Fruit fly (Drosophila melanogaster) whole organism, embryonic: ENCODE measurements around the gene CG32772.

Experiments
- CG1024 ChIP-seq: fragments of 200-800 bp; sonication (Bioruptor generic); IDR thresholded peaks from 2 replicates; pipeline ENCODE4 v1.3.6; 2022; ENCODE audit warnings: missing biosample characterization, missing genetic modification characterization
- CG10462 ChIP-seq: fragments of 200-800 bp; sonication (Bioruptor generic); optimal IDR thresholded peaks from 2 replicates; lab custom pipeline; 2016; ENCODE audit warnings: missing biosample characterization, missing genetic modification characterization
- CG11456 ChIP-seq: fragments of 200-800 bp; sonication (Bioruptor generic); IDR thresholded peaks from 3 replicates; pipeline ENCODE4 v1.3.6; 2022; ENCODE audit warnings: missing biosample characterization, missing genetic modification characterization
- CG13296 ChIP-seq: fragments of 200-800 bp; sonication (Bioruptor generic); optimal IDR thresholded peaks from 3 replicates; lab custom pipeline; 2018; ENCODE audit warnings: missing biosample characterization, mild to moderate bottlenecking, missing genetic modification characterization
- CG13624 ChIP-seq: fragments of 200-800 bp; sonication (Bioruptor generic); optimal IDR thresholded peaks from 2 replicates; lab custom pipeline; 2016; ENCODE audit warnings: missing biosample characterization, missing genetic modification characterization
- CG17612 ChIP-seq: fragments of 200-800 bp; sonication (Bioruptor generic); IDR thresholded peaks from 2 replicates; pipeline ENCODE4 v1.3.6; 2022; ENCODE audit warnings: missing biosample characterization, missing genetic modification characterization
- CG17829 ChIP-seq: fragments of 200-800 bp; optimal IDR thresholded peaks from 2 replicates; lab custom pipeline; 2019; ENCODE audit warnings: missing biosample characterization, mild to moderate bottlenecking, missing genetic modification characterization, moderate library complexity
- CG2202 ChIP-seq: fragments of 200-800 bp; sonication (Bioruptor generic); optimal IDR thresholded peaks from 2 replicates; lab custom pipeline; 2018; ENCODE audit warnings: missing biosample characterization, mild to moderate bottlenecking, missing genetic modification characterization
- CG2712 ChIP-seq: fragments of 200-800 bp; optimal IDR thresholded peaks from 3 replicates; lab custom pipeline; 2019; ENCODE audit warnings: missing biosample characterization, mild to moderate bottlenecking, missing genetic modification characterization, moderate library complexity
- CG3407 ChIP-seq: fragments of 200-800 bp; sonication (Bioruptor generic); optimal IDR thresholded peaks from 2 replicates; lab custom pipeline; 2018; ENCODE audit warnings: missing biosample characterization, mild to moderate bottlenecking, missing genetic modification characterization
- CG3726 ChIP-seq: fragments of 200-800 bp; sonication (Bioruptor generic); IDR thresholded peaks from 3 replicates; pipeline ENCODE4, ENCODE4 v1.3.6; 2022; ENCODE audit warnings: missing biosample characterization, missing genetic modification characterization
- CG4730 ChIP-seq: fragments of 200-800 bp; sonication (Bioruptor generic); IDR thresholded peaks from 2 replicates; pipeline ENCODE4 v1.3.6; 2022; ENCODE audit warnings: missing biosample characterization, missing genetic modification characterization
- CG5180 ChIP-seq: fragments of 200-800 bp; sonication (Bioruptor generic); optimal IDR thresholded peaks from 3 replicates; lab custom pipeline; 2017; ENCODE audit warnings: missing biosample characterization, missing genetic modification characterization, mild to moderate bottlenecking, moderate library complexity, missing genetic modification reagents
- CG6689 ChIP-seq: fragments of 200-800 bp; sonication (Bioruptor generic); IDR thresholded peaks from 2 replicates; pipeline ENCODE4 v1.3.6; 2022; ENCODE audit warnings: missing biosample characterization, missing genetic modification characterization
- CG6854 ChIP-seq: fragments of 200-800 bp; sonication (Bioruptor generic); optimal IDR thresholded peaks from 3 replicates; lab custom pipeline; 2017; ENCODE audit warnings: missing biosample characterization, mild to moderate bottlenecking, missing genetic modification characterization
- CG7357 ChIP-seq: fragments of 200-800 bp; sonication (Bioruptor generic); IDR thresholded peaks from 3 replicates; pipeline ENCODE4 v1.3.6; 2022; ENCODE audit warnings: missing biosample characterization, missing genetic modification characterization
- CG9797 ChIP-seq: fragments of 200-800 bp; sonication (Bioruptor generic); optimal IDR thresholded peaks from 3 replicates; lab custom pipeline; 2018; ENCODE audit warnings: missing biosample characterization, mild to moderate bottlenecking, missing genetic modification characterization
- CG9876 ChIP-seq: fragments of 200-800 bp; sonication (Bioruptor generic); optimal IDR thresholded peaks from 2 replicates; lab custom pipeline; 2016; ENCODE audit warnings: missing biosample characterization, missing genetic modification characterization
- CTCF ChIP-seq: fragments of 200-800 bp; sonication (Bioruptor generic); optimal IDR thresholded peaks from 2 replicates; lab custom pipeline; 2017; ENCODE audit warnings: missing biosample characterization, mild to moderate bottlenecking, missing genetic modification characterization, moderate library complexity
- D19B ChIP-seq: fragments of 200-800 bp; sonication (Bioruptor generic); optimal IDR thresholded peaks from 2 replicates; lab custom pipeline; 2017; ENCODE audit warnings: missing biosample characterization, mild to moderate bottlenecking, missing genetic modification characterization
- Dref ChIP-seq: fragments of 200-800 bp; sonication (Bioruptor generic); IDR thresholded peaks from 2 replicates; pipeline ENCODE4 v1.3.6; 2022; ENCODE audit warnings: missing biosample characterization, missing genetic modification characterization
- HLH3B ChIP-seq: fragments of 200-800 bp; sonication (Bioruptor generic); IDR thresholded peaks from 2 replicates; pipeline ENCODE4 v1.3.6; 2022; ENCODE audit warnings: missing biosample characterization, missing genetic modification characterization
- HmgD ChIP-seq: fragments of 200-800 bp; sonication (Bioruptor generic); optimal IDR thresholded peaks from 3 replicates; lab custom pipeline; 2016; ENCODE audit warnings: missing biosample characterization, missing genetic modification characterization
- Hmx ChIP-seq: fragments of 200-800 bp; sonication (Bioruptor generic); optimal IDR thresholded peaks from 2 replicates; lab custom pipeline; 2016; ENCODE audit warnings: missing biosample characterization, missing genetic modification characterization
- Hr78 ChIP-seq, 2 experiments: fragments of 200-800 bp in 1 of 2; fragments of >200 bp in 1 of 2; sonication (Bioruptor generic) in 1 of 2; optimal IDR thresholded peaks; 2 replicates each; lab custom pipeline; 2017 to 2019; ENCODE audit warnings: missing biosample characterization in 2 of 2, missing genetic modification characterization in 2 of 2, mild to moderate bottlenecking in 1 of 2, moderate library complexity in 1 of 2
- Jarid2 ChIP-seq: fragments of 200-800 bp; sonication (Bioruptor generic); optimal IDR thresholded peaks from 3 replicates; lab custom pipeline; 2017; ENCODE audit warnings: mild to moderate bottlenecking, missing biosample characterization, missing genetic modification reagents, missing genetic modification characterization
- Kr ChIP-seq: fragments of 200-800 bp; sonication (Bioruptor generic); optimal IDR thresholded peaks from 2 replicates; lab custom pipeline; 2017; ENCODE audit warnings: missing biosample characterization, mild to moderate bottlenecking, missing genetic modification characterization
- Med ChIP-seq: fragments of 200-800 bp; sonication (Bioruptor generic); peaks from one replicate; lab custom pipeline; 2016; ENCODE audit warnings: missing biosample characterization, missing genetic modification characterization, mild to moderate bottlenecking, inconsistent platforms, moderate library complexity
- Nf-YA ChIP-seq: fragments of 200-800 bp; sonication (Bioruptor generic); IDR thresholded peaks from 2 replicates; pipeline ENCODE4 v1.3.6; 2022; ENCODE audit warnings: missing biosample characterization, missing genetic modification characterization
- Ravus ChIP-seq: fragments of 200-800 bp; sonication (Bioruptor generic); IDR thresholded peaks from 2 replicates; pipeline ENCODE4 v1.3.6; 2022; ENCODE audit warnings: missing biosample characterization, missing genetic modification characterization
- Xbp1 ChIP-seq: fragments of 200-800 bp; sonication (Bioruptor generic); optimal IDR thresholded peaks from 3 replicates; lab custom pipeline; 2016; ENCODE audit warnings: missing biosample characterization, mild to moderate bottlenecking, missing genetic modification characterization
- YL-1 ChIP-seq: fragments of 200-800 bp; sonication (Bioruptor generic); optimal IDR thresholded peaks from 3 replicates; lab custom pipeline; 2017; ENCODE audit warnings: missing biosample characterization, mild to moderate bottlenecking, missing genetic modification characterization
- ac ChIP-seq: fragments of 200-800 bp; sonication (Bioruptor generic); optimal IDR thresholded peaks from 3 replicates; lab custom pipeline; 2017; ENCODE audit warnings: missing biosample characterization, mild to moderate bottlenecking, missing genetic modification characterization
- ato ChIP-seq: fragments of 200-800 bp; sonication (Bioruptor generic); IDR thresholded peaks from 2 replicates; pipeline ENCODE4 v1.3.6; 2022; ENCODE audit warnings: missing biosample characterization, missing genetic modification characterization; ENCODE audit not compliant: partially characterized antibody
- cad ChIP-seq: fragments of >200 bp; optimal IDR thresholded peaks from 2 replicates; lab custom pipeline; 2017; ENCODE audit warnings: missing biosample characterization, missing genetic modification characterization
- cg ChIP-seq: fragments of 200-800 bp; sonication (Bioruptor generic); optimal IDR thresholded peaks from 3 replicates; lab custom pipeline; 2019; ENCODE audit warnings: missing biosample characterization, mild to moderate bottlenecking, missing genetic modification characterization, moderate library complexity
- dysf ChIP-seq: fragments of 200-800 bp; sonication (Bioruptor generic); IDR thresholded peaks from 3 replicates; pipeline ENCODE4 v1.3.6; 2022; ENCODE audit warnings: missing biosample characterization, missing genetic modification characterization
- gsb-n ChIP-seq: fragments of 200-800 bp; sonication (Bioruptor generic); optimal IDR thresholded peaks from 3 replicates; lab custom pipeline; 2018; ENCODE audit warnings: missing biosample characterization, mild to moderate bottlenecking, missing genetic modification characterization
- her ChIP-seq: fragments of 200-800 bp; sonication (Bioruptor generic); optimal IDR thresholded peaks from 2 replicates; lab custom pipeline; 2016; ENCODE audit warnings: missing biosample characterization, missing genetic modification characterization
- ken ChIP-seq: fragments of 200-800 bp; sonication (Bioruptor generic); IDR thresholded peaks from 3 replicates; pipeline ENCODE4 v1.3.6; 2022; ENCODE audit warnings: missing biosample characterization, missing genetic modification characterization
- kni ChIP-seq: fragments of 200-800 bp; sonication (Bioruptor generic); optimal IDR thresholded peaks from 3 replicates; lab custom pipeline; 2017; ENCODE audit warnings: mild to moderate bottlenecking, missing biosample characterization, missing genetic modification reagents, missing genetic modification characterization
- maf-S ChIP-seq: fragments of 200-800 bp; sonication (Bioruptor generic); optimal IDR thresholded peaks from 2 replicates; lab custom pipeline; 2016; ENCODE audit warnings: missing biosample characterization, missing genetic modification characterization
- nerfin-1 ChIP-seq: fragments of 200-800 bp; sonication (Bioruptor generic); optimal IDR thresholded peaks from 3 replicates; lab custom pipeline; 2019; ENCODE audit warnings: missing biosample characterization, mild to moderate bottlenecking, missing genetic modification characterization, moderate library complexity
- pnt ChIP-seq: fragments of 200-800 bp; sonication (Bioruptor generic); optimal IDR thresholded peaks from 3 replicates; lab custom pipeline; 2016; ENCODE audit warnings: missing biosample characterization, missing genetic modification characterization
- run ChIP-seq: fragments of 200-800 bp; sonication (Bioruptor generic); optimal IDR thresholded peaks from 3 replicates; lab custom pipeline; 2018; ENCODE audit warnings: missing biosample characterization, mild to moderate bottlenecking, missing genetic modification characterization
- so ChIP-seq: fragments of 200-800 bp; sonication (Bioruptor generic); IDR thresholded peaks from 3 replicates; pipeline ENCODE4 v1.3.6; 2022; ENCODE audit warnings: missing biosample characterization, missing genetic modification characterization
- stwl ChIP-seq: fragments of 200-800 bp; sonication (Bioruptor generic); optimal IDR thresholded peaks from 3 replicates; lab custom pipeline; 2018; ENCODE audit warnings: missing biosample characterization, mild to moderate bottlenecking, missing genetic modification characterization, moderate library complexity
- sug ChIP-seq: fragments of 200-800 bp; optimal IDR thresholded peaks from 2 replicates; lab custom pipeline; 2019; ENCODE audit warnings: missing biosample characterization, mild to moderate bottlenecking, missing genetic modification characterization, moderate library complexity
- tx ChIP-seq: fragments of 200-800 bp; sonication (Bioruptor generic); optimal IDR thresholded peaks from 2 replicates; lab custom pipeline; 2016; ENCODE audit warnings: missing biosample characterization, missing genetic modification characterization
- z ChIP-seq: fragments of 200-800 bp; sonication (Bioruptor generic); IDR thresholded peaks from 3 replicates; pipeline ENCODE4 v1.3.6; 2022; ENCODE audit warnings: missing biosample characterization, missing genetic modification characterization
- zf30C ChIP-seq: fragments of 200-800 bp; sonication (Bioruptor generic); optimal IDR thresholded peaks from 3 replicates; lab custom pipeline; 2018; ENCODE audit warnings: missing biosample characterization, mild to moderate bottlenecking, missing genetic modification characterization
- zfh1 ChIP-seq: fragments of 200-800 bp; sonication (Bioruptor generic); IDR thresholded peaks from 3 replicates; pipeline ENCODE4 v1.3.6; 2022; ENCODE audit warnings: missing biosample characterization, missing genetic modification characterization
- zfh2 ChIP-seq: fragments of 200-800 bp; sonication (Bioruptor generic); optimal IDR thresholded peaks from 2 replicates; lab custom pipeline; 2016; ENCODE audit warnings: missing biosample characterization, missing genetic modification characterization

Gene CG32772

dm6 chrX:4908926-4909432 is at the start of gene CG32772 (continued):
- TF ChIP-seq CG6854 (GFP tag; lab: Kevin White, UChicago) (no peak), her (no peak), Med (peak; percentile 61), Hr78 (GFP tag; optimal IDR thresholded peaks at IDR 0.05; lab: Kevin White, UChicago) (no peak), cad (GFP tag; lab: Kevin White, UChicago) (no peak), zf30C (peak; percentile 31), run (tag; lab: Kevin White, UChicago) (no peak), CG17612 (GFP tag; lab: Robert Waterston, UW) (no peak), CG13624 (GFP tag; lab: Kevin White, UChicago) (no peak), sug (tag; lab: Kevin White, UChicago) (no peak), nerfin-1 (tag; lab: Kevin White, UChicago) (no peak), maf-S (GFP tag; lab: Kevin White, UChicago) (no peak), YL-1 (peak; percentile 67), CG13296 (no peak), D19B (GFP tag; lab: Kevin White, UChicago) (no peak), HmgD (no peak), cg (peak; percentile 93), ato (peak; percentile 85), CG6689 (no peak), CG11456 (GFP tag; lab: Robert Waterston, UW) (no peak), Kr (GFP tag; lab: Kevin White, UChicago) (no peak), CG2712 (tag; lab: Kevin White, UChicago) (no peak), Dref (GFP tag; lab: Robert Waterston, UW) (peak; percentile 92), z (GFP tag; lab: Robert Waterston, UW) (no peak), pnt (GFP tag; lab: Kevin White, UChicago) (no peak), tx (GFP tag; lab: Kevin White, UChicago) (no peak), Ravus (no peak), zfh2 (no peak), CG9797 (GFP tag; lab: Kevin White, UChicago) (no peak), CG5180 (peak; percentile 15), dysf (GFP tag; lab: Robert Waterston, UW) (no peak), CG10462 (GFP tag; lab: Kevin White, UChicago) (no peak), gsb-n (tag; lab: Kevin White, UChicago) (no peak), ac (GFP tag; lab: Kevin White, UChicago) (no peak), Jarid2 (GFP tag; lab: Kevin White, UChicago) (no peak), CG3407 (GFP tag; lab: Kevin White, UChicago) (no peak), CG9876 (GFP tag; lab: Kevin White, UChicago) (no peak), HLH3B (GFP tag; lab: Robert Waterston, UW) (no peak), stwl (tag; lab: Kevin White, UChicago) (peak; percentile 51), kni (GFP tag; lab: Kevin White, UChicago) (no peak), CG4730 (GFP tag; lab: Robert Waterston, UW) (no peak), CG17829 (tag; lab: Kevin White, UChicago) (peak; percentile 8), so (GFP tag; lab: Robert Waterston, UW) (no peak), CTCF (GFP tag; lab: Kevin White, UChicago) (no peak), CG2202 (tag; lab: Kevin White, UChicago) (no peak), zfh1 (GFP tag; lab: Robert Waterston, UW) (no peak), ken (no peak), CG1024 (GFP tag; lab: Robert Waterston, UW) (no peak), CG7357 (GFP tag; lab: Robert Waterston, UW) (no peak), CG3726 (GFP tag; lab: Robert Waterston, UW) (no peak), Hmx (no peak), Xbp1 (GFP tag; lab: Kevin White, UChicago) (no peak), Nf-YA (no peak)
